Fruit fly (Drosophila melanogaster) whole organism, pupa: ENCODE data around the gene mRpL14.

Source experiments
- CG10348 ChIP-seq: fragments of 200-800 bp; sonication (Bioruptor generic); IDR thresholded peaks from 2 replicates; pipeline ENCODE4 v1.3.6; 2022; ENCODE audit warnings: missing biosample characterization, missing genetic modification characterization
- CG12605 ChIP-seq: fragments of 200-800 bp; sonication (Bioruptor generic); IDR thresholded peaks from 2 replicates; pipeline ENCODE4 v1.3.6; 2022; ENCODE audit warnings: missing biosample characterization, missing genetic modification characterization
- CG13204 ChIP-seq: fragments of 200-800 bp; sonication (Bioruptor generic); optimal IDR thresholded peaks from 2 replicates; lab custom pipeline; 2018; ENCODE audit warnings: missing biosample characterization, mild to moderate bottlenecking, missing genetic modification characterization, moderate library complexity
- CG14655 ChIP-seq: fragments of 200-800 bp; sonication (Bioruptor generic); optimal IDR thresholded peaks from 3 replicates; lab custom pipeline; 2017; ENCODE audit warnings: mild to moderate bottlenecking, missing biosample characterization, missing genetic modification reagents, missing genetic modification characterization
- CG15710 ChIP-seq: fragments of 200-800 bp; sonication (Bioruptor generic); optimal IDR thresholded peaks from 2 replicates; lab custom pipeline; 2018; ENCODE audit warnings: missing biosample characterization, mild to moderate bottlenecking, missing genetic modification characterization, moderate library complexity
- CG17806 ChIP-seq: fragments of 200-800 bp; sonication (Bioruptor generic); optimal IDR thresholded peaks from 2 replicates; lab custom pipeline; 2018; ENCODE audit warnings: missing biosample characterization, mild to moderate bottlenecking, missing genetic modification characterization, moderate library complexity
- CG32121 ChIP-seq: fragments of 200-800 bp; sonication (Bioruptor generic); IDR thresholded peaks from 2 replicates; pipeline ENCODE4 v1.3.6; 2022; ENCODE audit warnings: missing biosample characterization, missing genetic modification characterization
- CG34367 ChIP-seq: fragments of 200-800 bp; sonication (Bioruptor generic); optimal IDR thresholded peaks from 2 replicates; lab custom pipeline; 2018; ENCODE audit warnings: missing biosample characterization, mild to moderate bottlenecking, missing genetic modification characterization
- CG4496 ChIP-seq: fragments of 200-800 bp; sonication (Bioruptor generic); IDR thresholded peaks from 3 replicates; pipeline ENCODE4 v1.3.6; 2022; ENCODE audit warnings: missing biosample characterization, missing genetic modification characterization
- CG8159 ChIP-seq: fragments of 200-800 bp; sonication (Bioruptor generic); optimal IDR thresholded peaks from 3 replicates; lab custom pipeline; 2018; ENCODE audit warnings: missing biosample characterization, mild to moderate bottlenecking, missing genetic modification characterization, moderate library complexity
- CG8301 ChIP-seq: fragments of 200-800 bp; sonication (Bioruptor generic); optimal IDR thresholded peaks from 2 replicates; lab custom pipeline; 2018; ENCODE audit warnings: missing biosample characterization, mild to moderate bottlenecking, missing genetic modification characterization
- CG9948 ChIP-seq: fragments of 200-800 bp; sonication (Bioruptor generic); optimal IDR thresholded peaks from 2 replicates; lab custom pipeline; 2018; ENCODE audit warnings: missing biosample characterization, mild to moderate bottlenecking, missing genetic modification characterization, moderate library complexity
- D1 ChIP-seq: fragments of 200-800 bp; sonication (Bioruptor generic); optimal IDR thresholded peaks from 2 replicates; lab custom pipeline; 2018; ENCODE audit warnings: missing biosample characterization, mild to moderate bottlenecking, missing genetic modification characterization, moderate library complexity
- EcR ChIP-seq: fragments of 200-800 bp; sonication (Bioruptor generic); optimal IDR thresholded peaks from 3 replicates; lab custom pipeline; 2019; ENCODE audit warnings: missing biosample characterization, missing genetic modification characterization, mild to moderate bottlenecking, moderate library complexity, missing genetic modification reagents
- Ets98B ChIP-seq: fragments of 200-800 bp; sonication (Bioruptor generic); IDR thresholded peaks from 2 replicates; pipeline ENCODE4 v1.3.6; 2022; ENCODE audit warnings: missing biosample characterization, missing genetic modification characterization
- Pif1A ChIP-seq: fragments of 200-800 bp; sonication (Bioruptor generic); optimal IDR thresholded peaks from 3 replicates; lab custom pipeline; 2016; ENCODE audit warnings: missing biosample characterization, missing genetic modification characterization
- Pif1B ChIP-seq: fragments of 200-800 bp; sonication (Bioruptor generic); optimal IDR thresholded peaks from 3 replicates; lab custom pipeline; 2016; ENCODE audit warnings: missing biosample characterization, missing genetic modification characterization
- Snoo ChIP-seq: fragments of 200-800 bp; sonication (Bioruptor generic); optimal IDR thresholded peaks from 3 replicates; lab custom pipeline; 2017; ENCODE audit warnings: missing biosample characterization, mild to moderate bottlenecking, missing genetic modification characterization, inconsistent platforms
- fd96Ca ChIP-seq: fragments of 200-800 bp; sonication (Bioruptor generic); IDR thresholded peaks from 3 replicates; pipeline ENCODE4 v1.3.6; 2022; ENCODE audit warnings: missing biosample characterization, missing genetic modification characterization
- gl ChIP-seq: fragments of 200-800 bp; sonication (Bioruptor generic); optimal IDR thresholded peaks from 2 replicates; lab custom pipeline; 2018; ENCODE audit warnings: missing biosample characterization, mild to moderate bottlenecking, missing genetic modification characterization
- rn ChIP-seq: fragments of 200-800 bp; sonication (Bioruptor generic); IDR thresholded peaks from 2 replicates; pipeline ENCODE4 v1.3.6; 2022; ENCODE audit warnings: missing biosample characterization, missing genetic modification characterization

Gene mRpL14

DNA sequence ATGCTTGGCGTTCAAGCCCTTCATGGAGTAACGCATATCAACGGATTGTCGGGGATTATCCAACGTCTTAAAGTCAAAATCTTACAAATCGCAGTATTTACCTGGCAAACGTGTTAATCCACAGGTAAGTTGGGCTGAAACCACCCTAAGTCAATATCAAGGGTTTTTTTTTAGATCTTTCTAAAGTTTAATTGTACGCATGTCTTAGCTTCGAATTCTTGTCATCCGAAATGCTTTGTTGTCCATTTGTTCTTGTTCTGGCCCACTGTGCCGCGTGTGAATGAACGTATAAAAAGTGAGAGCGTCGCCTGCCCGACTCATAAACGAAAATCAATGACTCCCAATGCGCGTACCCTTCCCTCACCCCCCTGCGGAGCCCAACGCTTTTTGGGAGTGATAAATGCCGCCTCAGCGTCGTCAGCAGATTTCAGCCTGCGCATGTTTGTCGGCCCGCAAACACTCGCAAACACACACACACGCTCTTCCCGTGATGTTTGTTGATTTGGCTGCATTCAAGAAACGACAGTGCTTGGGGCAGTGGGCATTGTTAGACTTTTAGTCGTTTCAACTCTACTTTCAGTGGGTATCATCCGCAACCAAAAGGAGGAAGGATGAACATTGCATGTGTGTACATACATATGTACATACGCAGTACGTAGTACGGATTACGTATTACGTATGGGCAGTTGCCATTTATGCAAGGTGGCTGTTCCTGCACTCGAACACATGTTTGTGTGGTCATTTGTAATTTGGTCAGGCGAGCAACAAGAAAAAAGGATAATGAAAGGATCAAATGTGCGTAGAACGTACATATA lies 48.0 kb downstream of the mRpL14 start:
- TF ChIP-seq CG34367 (tag; lab: Kevin White, UChicago) (peak; percentile 90), EcR (GFP tag; lab: Kevin White, UChicago) (peak; percentile 95), CG8159 (tag; lab: Kevin White, UChicago) (peak; percentile 95), rn (GFP tag; lab: Robert Waterston, UW) (peak; percentile 60; the same call in 1 of the 2 replicates), CG9948 (peak; percentile 92), CG8301 (peak; percentile 92), Ets98B (GFP tag; lab: Robert Waterston, UW) (no peak; the same call in 1 of the 2 replicates), gl (peak; percentile 76), CG14655 (GFP tag; lab: Kevin White, UChicago) (peak; percentile 96), CG13204 (GFP tag; lab: Kevin White, UChicago) (peak; percentile 65), CG17806 (tag; lab: Kevin White, UChicago) (peak; percentile 82), CG32121 (GFP tag; lab: Robert Waterston, UW) (peak; percentile 79), Pif1A (GFP tag; lab: Kevin White, UChicago) (peak; percentile 91), CG10348 (GFP tag; lab: Robert Waterston, UW) (peak; percentile 61; the same call in 1 of the 2 replicates), Pif1B (peak; percentile 88), CG4496 (GFP tag; lab: Robert Waterston, UW) (peak; percentile 86), CG12605 (GFP tag; lab: Robert Waterston, UW) (no peak), fd96Ca (GFP tag; lab: Robert Waterston, UW) (peak; percentile 79), D1 (peak; percentile 88), Snoo (tag; lab: Kevin White, UChicago) (peak; percentile 94), CG15710 (tag; lab: Kevin White, UChicago) (peak; percentile 92)

DNA sequence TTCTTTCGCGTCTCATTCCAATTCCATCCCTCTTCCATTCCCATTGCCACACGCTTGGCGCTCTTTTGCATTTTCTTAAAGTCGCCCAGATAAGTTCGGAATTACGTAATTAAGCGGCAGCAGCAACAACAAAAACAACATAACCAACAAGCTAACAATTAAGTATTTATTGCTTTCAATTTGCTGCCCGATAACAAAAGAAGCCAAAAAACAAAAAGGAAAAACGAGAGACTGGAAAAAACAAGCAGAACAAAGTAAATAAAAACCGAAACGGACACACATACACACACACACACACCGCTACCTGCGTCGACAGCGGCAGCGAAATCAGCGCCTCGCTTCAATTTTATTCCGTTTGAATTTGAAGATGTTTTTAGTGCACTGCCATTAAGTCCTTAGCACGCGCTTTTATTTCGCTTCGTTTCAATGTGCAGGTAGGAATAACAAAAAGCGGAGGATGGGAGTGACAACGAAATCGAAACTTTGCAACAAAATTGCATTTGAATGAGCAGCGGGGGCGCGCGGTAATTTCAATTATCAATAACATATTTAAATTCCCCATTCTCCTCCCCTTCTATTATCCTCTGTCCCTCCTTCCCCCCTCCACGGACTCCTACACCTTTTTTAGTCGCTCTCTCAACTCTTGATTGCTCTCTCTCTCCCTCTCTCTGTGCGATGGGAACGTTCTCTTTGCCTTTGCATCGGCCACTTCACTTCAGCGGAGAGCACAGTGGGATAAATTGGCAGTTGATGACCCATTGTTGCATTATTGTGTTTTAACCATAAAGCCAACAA lies 48.8 kb downstream of the mRpL14 start, which contains the start of gene Raf:
Raf (plus strand) TSS at position 32 of the 795 bp plus-strand sequence.
- TF ChIP-seq CG34367 (tag; lab: Kevin White, UChicago) (no peak), CG10348 (GFP tag; lab: Robert Waterston, UW) (no peak), CG12605 (GFP tag; lab: Robert Waterston, UW) (peak; percentile 42; the same call in 1 of the 2 replicates), Ets98B (GFP tag; lab: Robert Waterston, UW) (0 out of 2 replicates have a peak, but pooled peaks have one; percentile 54), CG8301 (no peak), Pif1A (GFP tag; lab: Kevin White, UChicago) (no peak)

DNA sequence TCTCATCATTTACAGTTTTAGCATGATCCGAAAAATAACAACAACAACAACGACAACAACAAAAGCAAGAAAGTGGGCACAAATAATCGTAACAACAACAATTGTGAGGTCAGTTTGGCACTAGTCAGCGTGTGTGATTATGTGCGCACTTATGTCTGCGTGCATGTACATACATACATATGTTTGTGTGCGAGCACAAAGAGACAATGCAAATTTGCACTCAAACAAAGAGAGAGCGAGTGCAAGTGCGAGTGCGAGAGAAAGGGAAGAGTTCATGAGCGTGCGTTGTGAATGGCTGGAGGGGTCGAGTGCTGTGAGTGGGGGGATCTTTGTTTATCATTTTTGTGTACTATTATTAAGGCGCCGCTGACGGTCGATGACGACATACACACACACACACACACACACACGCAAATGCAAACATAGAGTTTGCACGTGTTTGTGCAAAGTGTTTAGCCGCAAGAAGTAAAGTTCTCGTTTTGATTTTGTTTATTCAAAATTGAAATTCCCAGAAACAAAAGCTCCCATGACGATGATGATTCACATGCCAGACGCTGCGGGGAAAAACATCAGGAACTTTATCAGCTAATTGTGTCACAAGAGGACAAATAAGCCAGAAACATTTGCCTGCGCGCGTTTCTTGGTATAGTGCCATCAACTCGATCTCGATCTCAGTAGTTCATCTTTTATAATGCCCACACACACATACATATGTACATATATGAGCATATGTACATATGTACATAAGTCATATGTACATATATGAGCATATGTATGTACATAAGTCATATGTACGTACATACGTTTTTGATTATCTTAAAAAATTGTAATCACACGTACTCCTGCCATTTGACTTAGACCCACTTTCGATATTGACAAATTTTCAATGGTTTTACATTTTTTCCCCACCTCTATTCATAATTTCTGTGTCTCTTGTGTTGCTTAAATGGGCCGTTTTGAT lies 49.7 kb downstream of the mRpL14 start:
- TF ChIP-seq Snoo (tag; lab: Kevin White, UChicago) (peak; percentile 73), CG32121 (GFP tag; lab: Robert Waterston, UW) (peak; percentile 68), rn (GFP tag; lab: Robert Waterston, UW) (0 out of 2 replicates have a peak, but pooled peaks have one; percentile 23), EcR (GFP tag; lab: Kevin White, UChicago) (peak; percentile 91), CG4496 (GFP tag; lab: Robert Waterston, UW) (peak; percentile 81), CG8159 (tag; lab: Kevin White, UChicago) (peak; percentile 21), gl (peak; percentile 28), fd96Ca (GFP tag; lab: Robert Waterston, UW) (peak; percentile 65; the same call in 1 of the 3 replicates), CG9948 (peak; percentile 36), CG17806 (tag; lab: Kevin White, UChicago) (peak; percentile 26), CG34367 (tag; lab: Kevin White, UChicago) (peak; percentile 34), CG12605 (GFP tag; lab: Robert Waterston, UW) (0 out of 2 replicates have a peak, but pooled peaks have one; percentile 38), Ets98B (GFP tag; lab: Robert Waterston, UW) (peak; percentile 77), CG14655 (GFP tag; lab: Kevin White, UChicago) (peak; percentile 47), CG13204 (GFP tag; lab: Kevin White, UChicago) (no peak), Pif1A (GFP tag; lab: Kevin White, UChicago) (peak; percentile 73), CG15710 (tag; lab: Kevin White, UChicago) (peak; percentile 6), CG10348 (GFP tag; lab: Robert Waterston, UW) (no peak), CG8301 (peak; percentile 30), Pif1B (peak; percentile 65), D1 (no peak)
